Worm (Caenorhabditis elegans): ENCODE data around the gene frpr-3.

frpr-3 gene

DNA sequence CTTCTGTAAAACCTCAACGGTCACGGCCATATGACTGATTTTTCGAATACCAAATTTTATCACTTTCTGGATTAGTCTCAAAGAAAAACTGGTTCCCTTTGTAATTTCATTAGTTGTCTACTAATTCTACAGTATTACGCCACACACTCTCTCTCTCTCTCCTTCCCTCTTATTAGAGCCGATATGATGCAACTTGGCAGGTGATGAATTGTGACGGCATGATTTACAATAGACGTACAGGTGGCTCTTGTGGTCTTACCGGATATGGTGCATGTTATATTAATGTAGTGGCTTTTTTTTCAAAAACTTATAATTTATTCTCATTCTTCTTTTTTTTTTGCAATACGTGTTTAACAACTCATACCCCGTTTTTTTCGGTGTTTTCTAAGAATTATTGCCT, 29.1 kb upstream of the frpr-3 start (continued):
- no peak for TF ChIP-seq mes-2 (tag; optimal IDR thresholded peaks at IDR 0.05; ENCODE audit: poor library complexity, severe bottlenecking)

DNA sequence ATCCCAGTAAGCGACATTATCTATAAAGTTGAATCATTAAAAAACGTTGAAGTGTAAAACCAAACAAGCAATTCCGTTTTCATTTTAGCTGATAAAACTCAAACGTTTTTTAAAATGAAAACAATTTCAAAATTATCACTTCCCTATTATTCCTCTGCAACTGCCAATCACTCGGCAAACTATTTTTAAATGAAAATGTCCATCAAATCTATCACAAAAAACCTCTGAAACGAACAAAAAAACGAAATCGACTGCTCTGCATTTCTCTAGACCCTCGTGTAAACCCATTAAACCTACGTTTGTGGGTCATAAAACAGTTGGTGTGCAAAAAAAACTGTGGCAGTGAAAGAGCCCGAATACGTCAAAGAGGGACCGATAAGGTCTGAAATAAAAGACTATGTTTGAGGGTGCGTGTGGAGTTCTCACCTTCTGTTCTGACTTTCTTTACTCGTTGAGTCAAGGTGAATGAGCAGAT, 28.5 kb upstream of the frpr-3 start, which contains the start of gene fbxl-5:
TSS of gene fbxl-5 (plus strand) at position 425 of the 475 bp plus-strand sequence.
- TF ChIP-seq daf-16 (GFP tag; optimal IDR thresholded peaks at IDR 0.05) (no peak), daf-16 (tag; optimal IDR thresholded peaks at IDR 0.05) (no peak), dmd-6 (GFP tag; IDR thresholded peaks at IDR 0.05) (peak; percentile 83), dve-1 (tag; optimal IDR thresholded peaks at IDR 0.05; ENCODE audit: insufficient read depth) (peak; percentile 30), tra-1 (GFP tag; IDR thresholded peaks at IDR 0.05) (peak; percentile 85), hlh-11 (tag; optimal IDR thresholded peaks at IDR 0.05) (peak; percentile 13)

DNA sequence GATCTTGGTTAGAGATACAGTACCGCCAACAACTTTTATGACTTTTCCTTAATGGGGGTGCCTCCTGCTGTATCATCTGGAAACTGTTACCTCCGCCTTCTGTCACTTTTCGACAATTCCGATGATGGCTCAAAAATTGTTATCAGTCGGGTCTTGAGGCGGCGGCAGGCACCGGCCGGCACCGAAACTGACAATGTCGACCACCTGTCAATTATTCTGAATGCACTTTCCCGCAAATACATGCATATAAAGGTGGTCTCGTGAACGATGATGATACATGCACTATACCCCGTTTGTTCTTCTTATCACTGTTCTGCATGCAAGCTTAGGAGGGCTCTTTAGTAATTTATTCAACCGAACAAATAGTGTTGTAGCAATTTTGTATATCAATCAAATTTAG, 27.0 kb upstream of the frpr-3 start:
- TF ChIP-seq daf-8 (GFP tag; IDR thresholded peaks at IDR 0.05) (no peak), ztf-7 (tag; optimal IDR thresholded peaks at IDR 0.05) (no peak), ama-1 (optimal IDR thresholded peaks at IDR 0.05) (no peak), nhr-28 (tag; optimal IDR thresholded peaks at IDR 0.05) (peak; percentile 75), nhr-11 (tag; optimal IDR thresholded peaks at IDR 0.05) (no peak), hlh-30 (tag; optimal IDR thresholded peaks at IDR 0.05; ENCODE audit: insufficient read depth) (peak; percentile 58), unc-62 (GFP tag; optimal IDR thresholded peaks at IDR 0.05 in 1 of 2) (peak in 1 of 2 experiments; percentile 96), unc-62 (tag; optimal IDR thresholded peaks at IDR 0.05) (no peak), D1046.2 (GFP tag; IDR thresholded peaks at IDR 0.05) (no peak), lin-39 (tag; optimal IDR thresholded peaks at IDR 0.05) (no peak), fos-1 (tag; optimal IDR thresholded peaks at IDR 0.05) (no peak), unc-39 (tag; optimal IDR thresholded peaks at IDR 0.05) (no peak), hif-1 (tag; optimal IDR thresholded peaks at IDR 0.05) (peak in 1 of 2 experiments; percentile 12), lin-1 (GFP tag; IDR thresholded peaks at IDR 0.05) (peak; percentile 94), pha-4 (GFP tag; IDR thresholded peaks at IDR 0.05) (peak; percentile 83), pha-4 (tag; optimal IDR thresholded peaks at IDR 0.05) (no peak), nhr-25 (tag; optimal IDR thresholded peaks at IDR 0.05; ENCODE audit: borderline replicate concordance, insufficient read depth) (no peak), dve-1 (tag; optimal IDR thresholded peaks at IDR 0.05; ENCODE audit: insufficient read depth) (peak; percentile 97), lin-38 (GFP tag; IDR thresholded peaks at IDR 0.05) (no peak), F49E8.2 (tag; optimal IDR thresholded peaks at IDR 0.05; ENCODE audit: borderline replicate concordance) (no peak), ctbp-1 (GFP tag; IDR thresholded peaks at IDR 0.05) (no peak), aha-1 (tag) (peak; percentile 50), ceh-62 (tag; optimal IDR thresholded peaks at IDR 0.05) (no peak), zip-11 (GFP tag; IDR thresholded peaks at IDR 0.05) (no peak), mxl-3 (GFP tag; optimal IDR thresholded peaks at IDR 0.05) (peak; percentile 49), rbr-2 (tag; optimal IDR thresholded peaks at IDR 0.05) (no peak), unc-130 (GFP tag; optimal IDR thresholded peaks at IDR 0.05) (no peak), zfp-2 (tag; optimal IDR thresholded peaks at IDR 0.05) (no peak), Y5F2A.4 (GFP tag; optimal IDR thresholded peaks at IDR 0.05) (no peak), zfp-3 (GFP tag; conservative IDR thresholded peaks at IDR 0.05) (no peak), madf-5 (GFP tag; IDR thresholded peaks at IDR 0.05) (no peak), sdz-12 (GFP tag; optimal IDR thresholded peaks at IDR 0.05) (no peak), ceh-32 (tag; optimal IDR thresholded peaks at IDR 0.05; ENCODE audit: poor library complexity) (no peak), ceh-20 (GFP tag; IDR thresholded peaks at IDR 0.05) (peak; percentile 80), mdt-29 (GFP tag; IDR thresholded peaks at IDR 0.05) (peak; percentile 63; the same call in 1 of the 2 replicates), hlh-11 (tag; optimal IDR thresholded peaks at IDR 0.05) (peak; percentile 97), dmd-6 (GFP tag; IDR thresholded peaks at IDR 0.05) (peak; percentile 99), hmg-1.1 (GFP tag; IDR thresholded peaks at IDR 0.05) (no peak), nhr-111 (GFP tag; optimal IDR thresholded peaks at IDR 0.05) (no peak), nhr-10 (tag; optimal IDR thresholded peaks at IDR 0.05) (no peak), vab-7 (GFP tag; IDR thresholded peaks at IDR 0.05) (no peak), ceh-44 (GFP tag; IDR thresholded peaks at IDR 0.05) (no peak), lim-7 (GFP tag; IDR thresholded peaks at IDR 0.05) (no peak)

Measured in whole organism, L4 larva.